Fruit fly (Drosophila melanogaster) whole organism, embryonic: ENCODE results near the gene wisp.

Source experiments
- CG10462 ChIP-seq: fragments of 200-800 bp; sonication (Bioruptor generic); optimal IDR thresholded peaks from 2 replicates; lab custom pipeline; 2016; ENCODE audit warnings: missing biosample characterization, missing genetic modification characterization
- CG13296 ChIP-seq: fragments of 200-800 bp; sonication (Bioruptor generic); optimal IDR thresholded peaks from 3 replicates; lab custom pipeline; 2018; ENCODE audit warnings: missing biosample characterization, mild to moderate bottlenecking, missing genetic modification characterization
- CG13424 ChIP-seq: fragments of 200-800 bp; sonication (Bioruptor generic); optimal IDR thresholded peaks from 2 replicates; lab custom pipeline; 2019; ENCODE audit warnings: missing biosample characterization, mild to moderate bottlenecking, missing genetic modification characterization, moderate library complexity
- CG14667 ChIP-seq: fragments of 200-800 bp; sonication (Bioruptor generic); IDR thresholded peaks from 2 replicates; pipeline ENCODE4 v1.3.6; 2022; ENCODE audit warnings: missing biosample characterization, missing genetic modification characterization
- CG14860 ChIP-seq: fragments of 200-800 bp; sonication (Bioruptor generic); IDR thresholded peaks from 3 replicates; pipeline ENCODE4 v1.3.6; 2022; ENCODE audit warnings: missing biosample characterization, missing genetic modification characterization; ENCODE audit not compliant: partially characterized antibody
- CG14965 ChIP-seq: fragments of 200-800 bp; sonication (Bioruptor generic); optimal IDR thresholded peaks from 2 replicates; lab custom pipeline; 2016; ENCODE audit warnings: missing biosample characterization, missing genetic modification characterization, borderline replicate concordance
- CG1602 ChIP-seq: fragments of 200-800 bp; sonication (Bioruptor generic); optimal IDR thresholded peaks from 3 replicates; lab custom pipeline; 2016; ENCODE audit warnings: missing biosample characterization, missing genetic modification characterization
- CG1647 ChIP-seq: fragments of 200-800 bp; sonication (Bioruptor generic); optimal IDR thresholded peaks from 3 replicates; lab custom pipeline; 2016; ENCODE audit warnings: missing biosample characterization, missing genetic modification characterization
- CG16779 ChIP-seq: fragments of 200-800 bp; sonication (Bioruptor generic); IDR thresholded peaks from 2 replicates; pipeline ENCODE4 v1.3.6; 2022; ENCODE audit warnings: missing biosample characterization, missing genetic modification characterization
- CG18262 ChIP-seq: fragments of 200-800 bp; optimal IDR thresholded peaks from 3 replicates; lab custom pipeline; 2019; ENCODE audit warnings: missing biosample characterization, mild to moderate bottlenecking, missing genetic modification characterization, moderate library complexity
- CG2129 ChIP-seq: fragments of 200-800 bp; sonication (Bioruptor generic); IDR thresholded peaks from 2 replicates; pipeline ENCODE4 v1.3.6; 2022; ENCODE audit warnings: missing biosample characterization, missing genetic modification characterization; ENCODE audit not compliant: partially characterized antibody
- CG4328 ChIP-seq: fragments of 200-800 bp; sonication (Bioruptor generic); optimal IDR thresholded peaks from 3 replicates; lab custom pipeline; 2017; ENCODE audit warnings: missing biosample characterization, missing genetic modification reagents, missing genetic modification characterization
- CG4707 ChIP-seq: fragments of 200-800 bp; sonication (Bioruptor generic); optimal IDR thresholded peaks from 2 replicates; lab custom pipeline; 2018; ENCODE audit warnings: missing biosample characterization, mild to moderate bottlenecking, missing genetic modification characterization, moderate library complexity
- CG6765 ChIP-seq: fragments of 200-800 bp; sonication (Bioruptor generic); optimal IDR thresholded peaks from 3 replicates; lab custom pipeline; 2017; ENCODE audit warnings: missing biosample characterization, mild to moderate bottlenecking, missing genetic modification characterization
- CG7745 ChIP-seq: fragments of 200-800 bp; sonication (Bioruptor generic); optimal IDR thresholded peaks from 2 replicates; lab custom pipeline; 2018; ENCODE audit warnings: missing biosample characterization, mild to moderate bottlenecking, missing genetic modification characterization, moderate library complexity
- CG8281 ChIP-seq: fragments of 200-800 bp; sonication (Bioruptor generic); optimal IDR thresholded peaks from 2 replicates; lab custom pipeline; 2018; ENCODE audit warnings: missing biosample characterization, mild to moderate bottlenecking, missing genetic modification characterization, moderate library complexity
- CG8388 ChIP-seq: fragments of 200-800 bp; sonication (Bioruptor generic); optimal IDR thresholded peaks from 2 replicates; lab custom pipeline; 2019; ENCODE audit warnings: missing biosample characterization, mild to moderate bottlenecking, missing genetic modification characterization, moderate library complexity
- Dip3 ChIP-seq: fragments of 200-800 bp; sonication (Bioruptor generic); optimal IDR thresholded peaks from 3 replicates; lab custom pipeline; 2016; ENCODE audit warnings: missing biosample characterization, missing genetic modification characterization
- Ets65A ChIP-seq: fragments of 200-800 bp; sonication (Bioruptor generic); peaks from one replicate; lab custom pipeline; 2016; ENCODE audit warnings: missing biosample characterization, missing genetic modification characterization
- HLHmδ ChIP-seq: fragments of 200-800 bp; sonication (Bioruptor generic); optimal IDR thresholded peaks from 2 replicates; lab custom pipeline; 2018; ENCODE audit warnings: missing biosample characterization, mild to moderate bottlenecking, missing genetic modification characterization, moderate library complexity
- HmgD ChIP-seq: fragments of 200-800 bp; sonication (Bioruptor generic); optimal IDR thresholded peaks from 3 replicates; lab custom pipeline; 2016; ENCODE audit warnings: missing biosample characterization, missing genetic modification characterization
- MESR4 ChIP-seq: fragments of 200-800 bp; sonication (Bioruptor generic); optimal IDR thresholded peaks from 2 replicates; lab custom pipeline; 2018; ENCODE audit warnings: missing biosample characterization, mild to moderate bottlenecking, missing genetic modification characterization, moderate library complexity
- Max ChIP-seq: fragments of 200-800 bp; sonication (Bioruptor generic); optimal IDR thresholded peaks from 2 replicates; lab custom pipeline; 2016; ENCODE audit warnings: missing biosample characterization, mild to moderate bottlenecking, missing genetic modification characterization
- NC2β ChIP-seq: fragments of 200-800 bp; sonication (Bioruptor generic); optimal IDR thresholded peaks from 2 replicates; lab custom pipeline; 2016; ENCODE audit warnings: missing biosample characterization, missing genetic modification characterization
- NFAT ChIP-seq: fragments of 200-800 bp; sonication (Bioruptor generic); IDR thresholded peaks from 2 replicates; pipeline ENCODE4 v1.3.6; 2022; ENCODE audit warnings: missing biosample characterization, missing genetic modification characterization
- Optix ChIP-seq: fragments of 200-800 bp; sonication (Bioruptor generic); IDR thresholded peaks from 3 replicates; pipeline ENCODE4 v1.3.6; 2022; ENCODE audit warnings: missing biosample characterization, missing genetic modification characterization
- ap ChIP-seq: fragments of 200-800 bp; sonication (Bioruptor generic); IDR thresholded peaks from 2 replicates; pipeline ENCODE4 v1.3.6; 2022; ENCODE audit warnings: missing biosample characterization, missing genetic modification characterization
- ase ChIP-seq: fragments of 200-800 bp; sonication (Bioruptor generic); IDR thresholded peaks from 3 replicates; pipeline ENCODE4 v1.3.6; 2022; ENCODE audit warnings: missing biosample characterization, missing genetic modification characterization
- bcd ChIP-seq: fragments of 200-800 bp; sonication (Bioruptor generic); optimal IDR thresholded peaks from 2 replicates; lab custom pipeline; 2017; ENCODE audit warnings: missing biosample characterization, mild to moderate bottlenecking, missing genetic modification characterization
- cg ChIP-seq: fragments of 200-800 bp; sonication (Bioruptor generic); optimal IDR thresholded peaks from 3 replicates; lab custom pipeline; 2019; ENCODE audit warnings: missing biosample characterization, mild to moderate bottlenecking, missing genetic modification characterization, moderate library complexity
- crp ChIP-seq, 2 experiments: fragments of 200-800 bp; sonication (Bioruptor generic); optimal IDR thresholded peaks; 2 replicates in 1 of 2; 3 replicates in 1 of 2; lab custom pipeline; 2017; ENCODE audit warnings: missing biosample characterization in 2 of 2, missing genetic modification characterization in 2 of 2, mild to moderate bottlenecking in 1 of 2, moderate library complexity in 1 of 2
- cwo ChIP-seq: fragments of 200-800 bp; sonication (Bioruptor generic); optimal IDR thresholded peaks from 3 replicates; lab custom pipeline; 2017; ENCODE audit warnings: missing biosample characterization, missing genetic modification characterization, mild to moderate bottlenecking, moderate library complexity, missing genetic modification reagents
- dan ChIP-seq: fragments of 200-800 bp; sonication (Bioruptor generic); IDR thresholded peaks from 2 replicates; pipeline ENCODE4 v1.3.6; 2022; ENCODE audit warnings: missing biosample characterization, missing genetic modification characterization
- dm ChIP-seq: fragments of 200-800 bp; sonication (Bioruptor generic); optimal IDR thresholded peaks from 3 replicates; lab custom pipeline; 2016; ENCODE audit warnings: missing biosample characterization, missing genetic modification characterization
- fru ChIP-seq: fragments of >200 bp; optimal IDR thresholded peaks from 2 replicates; lab custom pipeline; 2017
- gcm2 ChIP-seq: fragments of 200-800 bp; sonication (Bioruptor generic); optimal IDR thresholded peaks from 2 replicates; lab custom pipeline; 2016; ENCODE audit warnings: missing biosample characterization, missing genetic modification characterization
- grau ChIP-seq: fragments of 200-800 bp; optimal IDR thresholded peaks from 3 replicates; lab custom pipeline; 2019; ENCODE audit warnings: missing biosample characterization, mild to moderate bottlenecking, missing genetic modification characterization, moderate library complexity
- gsb ChIP-seq: fragments of 200-800 bp; sonication (Bioruptor generic); IDR thresholded peaks from 2 replicates; pipeline ENCODE4 v1.3.6; 2022; ENCODE audit warnings: missing biosample characterization, missing genetic modification characterization
- gsb-n ChIP-seq: fragments of 200-800 bp; sonication (Bioruptor generic); optimal IDR thresholded peaks from 3 replicates; lab custom pipeline; 2018; ENCODE audit warnings: missing biosample characterization, mild to moderate bottlenecking, missing genetic modification characterization
- hkb ChIP-seq, 2 experiments: fragments of 200-800 bp in 1 of 2; fragments of >200 bp in 1 of 2; sonication (Bioruptor generic) in 1 of 2; IDR thresholded peaks in 1 of 2; optimal IDR thresholded peaks in 1 of 2; 2 replicates each; pipeline versions ENCODE4 v1.3.6 to Lab custom; 2017 to 2022; ENCODE audit warnings: missing biosample characterization in 1 of 2, missing genetic modification characterization in 1 of 2
- ind ChIP-seq: fragments of 200-800 bp; sonication (Bioruptor generic); optimal IDR thresholded peaks from 3 replicates; lab custom pipeline; 2016; ENCODE audit warnings: missing biosample characterization, missing genetic modification characterization
- jing ChIP-seq: fragments of 200-800 bp; sonication (Bioruptor generic); optimal IDR thresholded peaks from 2 replicates; lab custom pipeline; 2018; ENCODE audit warnings: missing biosample characterization, mild to moderate bottlenecking, missing genetic modification characterization
- nmo ChIP-seq: fragments of 200-800 bp; sonication (Bioruptor generic); optimal IDR thresholded peaks from 2 replicates; lab custom pipeline; 2018; ENCODE audit warnings: missing biosample characterization, mild to moderate bottlenecking, missing genetic modification characterization, moderate library complexity
- pfk ChIP-seq: fragments of 200-800 bp; sonication (Bioruptor generic); optimal IDR thresholded peaks from 2 replicates; lab custom pipeline; 2018; ENCODE audit warnings: missing biosample characterization, mild to moderate bottlenecking, missing genetic modification characterization, moderate library complexity
- run ChIP-seq: fragments of 200-800 bp; sonication (Bioruptor generic); optimal IDR thresholded peaks from 3 replicates; lab custom pipeline; 2018; ENCODE audit warnings: missing biosample characterization, mild to moderate bottlenecking, missing genetic modification characterization
- seq ChIP-seq: fragments of 200-800 bp; sonication (Bioruptor generic); IDR thresholded peaks from 2 replicates; pipeline ENCODE4 v1.3.6; 2022; ENCODE audit warnings: missing biosample characterization, missing genetic modification characterization
- slou ChIP-seq: fragments of 200-800 bp; sonication (Bioruptor generic); optimal IDR thresholded peaks from 3 replicates; lab custom pipeline; 2016; ENCODE audit warnings: missing biosample characterization, missing genetic modification characterization
- ssp ChIP-seq: fragments of 200-800 bp; sonication (Bioruptor generic); IDR thresholded peaks from 2 replicates; pipeline ENCODE4 v1.3.6; 2022; ENCODE audit warnings: missing biosample characterization, missing genetic modification characterization
- sug ChIP-seq: fragments of 200-800 bp; optimal IDR thresholded peaks from 2 replicates; lab custom pipeline; 2019; ENCODE audit warnings: missing biosample characterization, mild to moderate bottlenecking, missing genetic modification characterization, moderate library complexity
- tll ChIP-seq, 2 experiments: fragments of 200-800 bp in 1 of 2; fragments of >200 bp in 1 of 2; sonication (Bioruptor generic) in 1 of 2; optimal IDR thresholded peaks; 2 replicates each; lab custom pipeline; 2017 to 2019; ENCODE audit warnings: missing biosample characterization in 2 of 2, missing genetic modification characterization in 2 of 2, mild to moderate bottlenecking in 1 of 2, moderate library complexity in 1 of 2

Gene wisp

DNA sequence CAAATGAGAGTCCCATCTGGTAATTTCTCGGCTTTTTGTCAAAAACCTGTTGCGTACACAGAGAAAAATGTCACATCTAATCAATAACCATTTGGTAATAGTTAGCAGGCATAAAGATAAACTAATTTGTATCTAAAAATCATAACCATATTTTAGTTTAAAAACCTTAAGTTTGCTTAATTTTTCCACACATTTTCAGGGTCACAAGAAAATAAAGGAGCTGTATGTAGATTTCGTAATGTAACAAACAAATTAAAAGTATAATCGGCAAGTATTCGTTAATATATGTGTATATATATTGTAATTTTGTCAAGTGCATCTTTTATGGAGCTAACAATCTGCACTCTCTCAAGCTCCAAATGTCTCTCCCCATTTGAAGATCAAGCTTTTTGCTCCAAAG, 27.2 kb downstream of the wisp start (continued):
- TF ChIP-seq seq (GFP tag; lab: Robert Waterston, UW): peak; percentile 86
- TF ChIP-seq CG8388 (GFP tag; lab: Kevin White, UChicago): peak; percentile 90
- no peak for TF ChIP-seq HLHmδ (GFP tag; lab: Kevin White, UChicago)
- TF ChIP-seq MESR4 (GFP tag; lab: Kevin White, UChicago): peak; percentile 5
- TF ChIP-seq HmgD: peak; percentile 26
- TF ChIP-seq NC2β (GFP tag; lab: Kevin White, UChicago): peak; percentile 58
- TF ChIP-seq CG4707: peak; percentile 76
- peak; percentile 94 for TF ChIP-seq Ets65A (GFP tag; lab: Kevin White, UChicago)
- no peak for TF ChIP-seq CG14965 (GFP tag; lab: Kevin White, UChicago)
- peak; percentile 92 for TF ChIP-seq sug (tag; lab: Kevin White, UChicago)
- peak; percentile 78 for TF ChIP-seq CG8281
- TF ChIP-seq CG2129 (GFP tag; lab: Robert Waterston, UW): no peak
- TF ChIP-seq dm (GFP tag; lab: Kevin White, UChicago): peak; percentile 58
- TF ChIP-seq CG1647: peak; percentile 41
- TF ChIP-seq CG1602 (GFP tag; lab: Kevin White, UChicago): peak; percentile 83
- TF ChIP-seq nmo (GFP tag; lab: Kevin White, UChicago): peak; percentile 97
- no peak for TF ChIP-seq CG14860 (GFP tag; lab: Robert Waterston, UW)
- no peak for TF ChIP-seq gcm2 (GFP tag; lab: Kevin White, UChicago)
- peak; percentile 82 for TF ChIP-seq ssp (GFP tag; lab: Robert Waterston, UW)
- peak; percentile 89 for TF ChIP-seq bcd (GFP tag; lab: Kevin White, UChicago)
- TF ChIP-seq CG18262 (tag; lab: Kevin White, UChicago): peak; percentile 96
- peak; percentile 69 for TF ChIP-seq Dip3
- TF ChIP-seq CG14667: peak; percentile 74
- TF ChIP-seq cwo: peak; percentile 85
- TF ChIP-seq run: peak; percentile 88
- peak; percentile 77 for TF ChIP-seq CG10462
- TF ChIP-seq cg (GFP tag; lab: Kevin White, UChicago): no peak
- TF ChIP-seq gsb-n (tag; lab: Kevin White, UChicago): peak; percentile 84
- TF ChIP-seq pfk (GFP tag; lab: Kevin White, UChicago): no peak
- TF ChIP-seq CG6765 (GFP tag; lab: Kevin White, UChicago): peak; percentile 79
- peak; percentile 72 for TF ChIP-seq Max (GFP tag; lab: Kevin White, UChicago)
- no peak for TF ChIP-seq hkb (optimal IDR thresholded peaks at IDR 0.05; lab: Kevin White, UChicago)
- peak; percentile 87 for TF ChIP-seq hkb (GFP tag; IDR thresholded peaks at IDR 0.05; lab: Robert Waterston, UW)
- peak; percentile 72 for TF ChIP-seq gsb (GFP tag; lab: Robert Waterston, UW)
- TF ChIP-seq CG7745 (tag; lab: Kevin White, UChicago): no peak
- no peak for TF ChIP-seq fru (lab: Kevin White, UChicago)
- TF ChIP-seq Optix (GFP tag; lab: Robert Waterston, UW): no peak
- TF ChIP-seq CG13424 (tag; lab: Kevin White, UChicago): peak; percentile 95
- no peak for TF ChIP-seq tll (GFP tag; optimal IDR thresholded peaks at IDR 0.05; lab: Kevin White, UChicago)
- TF ChIP-seq jing: peak; percentile 75
- 0 out of 2 replicates have a peak, but pooled peaks have one; percentile 27 for TF ChIP-seq dan (GFP tag; lab: Robert Waterston, UW)
- TF ChIP-seq NFAT (GFP tag; lab: Robert Waterston, UW): peak; percentile 62
- TF ChIP-seq ind (GFP tag; lab: Kevin White, UChicago): peak; percentile 82
- peak in 1 of 2 experiments; percentile 45 for TF ChIP-seq crp (GFP tag; optimal IDR thresholded peaks at IDR 0.05; lab: Kevin White, UChicago)
- peak; percentile 86 for TF ChIP-seq slou
- TF ChIP-seq ase (GFP tag; lab: Robert Waterston, UW): peak; percentile 74
- peak; percentile 93 for TF ChIP-seq grau (tag; lab: Kevin White, UChicago)
- TF ChIP-seq ap (GFP tag; lab: Robert Waterston, UW): peak; percentile 77
- peak; percentile 88 for TF ChIP-seq CG13296 (GFP tag; lab: Kevin White, UChicago)
- TF ChIP-seq CG16779 (GFP tag; lab: Robert Waterston, UW): 0 out of 2 replicates have a peak, but pooled peaks have one; percentile 40
- TF ChIP-seq CG4328: peak; percentile 83
